Worm (Caenorhabditis elegans) whole organism, L2 larva: Measurements from ENCODE around the gene pgam-5.
A peak's percentile ranks its signal among the peaks of the same experiment; 100 is the strongest.

ENCODE experiments used
- C34F6.9 ChIP-seq: fragments of 150-350 bp; optimal IDR thresholded peaks from 2 replicates; lab custom pipeline; 2014; ENCODE audit warnings: missing biosample characterization, missing genetic modification characterization
- F13H6.1 ChIP-seq: sonication (generic microtip); optimal IDR thresholded peaks from 2 replicates; lab custom pipeline; 2016; ENCODE audit warnings: missing genetic modification characterization, missing compliant biosample characterization
- R02D3.7 ChIP-seq: fragments of 150-350 bp; optimal IDR thresholded peaks from 2 replicates; lab custom pipeline; 2014; ENCODE audit warnings: missing biosample characterization, missing genetic modification characterization
- Y55F3AM.14 ChIP-seq: fragments of 200-800 bp; sonication (Bioruptor generic); optimal IDR thresholded peaks from 2 replicates; lab custom pipeline; 2018; ENCODE audit warnings: mild to moderate bottlenecking, missing genetic modification characterization, missing compliant biosample characterization
- ZK546.5 ChIP-seq: sonication (generic microtip); optimal IDR thresholded peaks from 2 replicates; lab custom pipeline; 2017; ENCODE audit warnings: missing biosample characterization, missing genetic modification characterization
- alr-1 ChIP-seq: fragments of 150-350 bp; optimal IDR thresholded peaks from 2 replicates; lab custom pipeline; 2014; ENCODE audit warnings: missing biosample characterization, missing genetic modification characterization
- aly-2 ChIP-seq: fragments of 150-350 bp; optimal IDR thresholded peaks from 2 replicates; lab custom pipeline; 2014; ENCODE audit warnings: missing biosample characterization, missing genetic modification characterization
- ama-1 ChIP-seq: fragments of 150-350 bp; optimal IDR thresholded peaks from 2 replicates; lab custom pipeline; 2018; ENCODE audit warnings: inconsistent platforms
- blmp-1 ChIP-seq: sonication (generic microtip); optimal IDR thresholded peaks from 2 replicates; lab custom pipeline; 2017; ENCODE audit warnings: missing genetic modification characterization, mild to moderate bottlenecking, missing compliant biosample characterization, antibody characterized with exemption, moderate library complexity; ENCODE audit not compliant: insufficient read depth
- ceh-16 ChIP-seq: fragments of 150-350 bp; optimal IDR thresholded peaks from 2 replicates; lab custom pipeline; 2014; ENCODE audit warnings: missing biosample characterization, missing genetic modification characterization
- ceh-82 ChIP-seq: fragments of 150-350 bp; optimal IDR thresholded peaks from 2 replicates; lab custom pipeline; 2014; ENCODE audit warnings: missing biosample characterization, missing genetic modification characterization
- crh-2 ChIP-seq: sonication (generic microtip); optimal IDR thresholded peaks from 2 replicates; lab custom pipeline; 2017; ENCODE audit warnings: missing biosample characterization, missing genetic modification characterization
- dmd-4 ChIP-seq: sonication (generic microtip); optimal IDR thresholded peaks from 2 replicates; lab custom pipeline; 2017; ENCODE audit warnings: missing biosample characterization, missing genetic modification characterization
- egl-27 ChIP-seq: sonication (generic microtip); optimal IDR thresholded peaks from 3 replicates; lab custom pipeline; 2017; ENCODE audit warnings: missing biosample characterization, missing genetic modification reagents, missing genetic modification characterization
- elt-1 ChIP-seq: fragments of 150-350 bp; optimal IDR thresholded peaks from 2 replicates; lab custom pipeline; 2014; ENCODE audit warnings: missing biosample characterization, missing genetic modification characterization
- elt-3 ChIP-seq: sonication (generic microtip); optimal IDR thresholded peaks from 2 replicates; lab custom pipeline; 2017; ENCODE audit warnings: missing biosample characterization, missing genetic modification characterization
- fos-1 ChIP-seq: fragments of 150-350 bp; optimal IDR thresholded peaks from 2 replicates; lab custom pipeline; 2014; ENCODE audit warnings: missing biosample characterization, missing genetic modification characterization
- gmeb-1 ChIP-seq: fragments of 150-350 bp; optimal IDR thresholded peaks from 2 replicates; lab custom pipeline; 2014; ENCODE audit warnings: missing biosample characterization, missing genetic modification characterization
- lin-11 ChIP-seq: fragments of 150-350 bp; sonication (generic microtip); optimal IDR thresholded peaks from 2 replicates; lab custom pipeline; 2014; ENCODE audit warnings: missing biosample characterization, missing genetic modification characterization, inconsistent platforms, mixed read lengths
- lin-13 ChIP-seq: fragments of 150-350 bp; optimal IDR thresholded peaks from 2 replicates; lab custom pipeline; 2014; ENCODE audit warnings: missing biosample characterization, missing genetic modification reagents, missing genetic modification characterization
- lin-39 ChIP-seq: fragments of 150-350 bp; optimal IDR thresholded peaks from 2 replicates; lab custom pipeline; 2014; ENCODE audit warnings: missing biosample characterization, missing genetic modification reagents, missing genetic modification characterization
- lsy-2 ChIP-seq, 2 experiments: fragments of 150-350 bp in 1 of 2; sonication (generic microtip) in 1 of 2; optimal IDR thresholded peaks; 2 replicates each; lab custom pipeline; 2014 to 2017; ENCODE audit warnings: missing biosample characterization in 2 of 2, missing genetic modification characterization in 2 of 2
- mab-5 ChIP-seq: fragments of 150-350 bp; optimal IDR thresholded peaks from 2 replicates; lab custom pipeline; 2014; ENCODE audit warnings: missing biosample characterization, missing genetic modification characterization
- mbf-1 ChIP-seq: sonication (generic microtip); optimal IDR thresholded peaks from 2 replicates; lab custom pipeline; 2017; ENCODE audit warnings: missing biosample characterization, missing genetic modification characterization
- mdl-1 ChIP-seq, 2 experiments: fragments of 150-350 bp in 1 of 2; sonication (generic microtip) in 1 of 2; optimal IDR thresholded peaks; 2 replicates each; lab custom pipeline; 2017; ENCODE audit warnings: missing biosample characterization in 2 of 2, missing genetic modification characterization in 2 of 2
- nhr-10 ChIP-seq: sonication (generic microtip); optimal IDR thresholded peaks from 2 replicates; lab custom pipeline; 2017; ENCODE audit warnings: missing biosample characterization, missing genetic modification characterization
- nhr-11 ChIP-seq: fragments of 150-350 bp; optimal IDR thresholded peaks from 2 replicates; lab custom pipeline; 2014; ENCODE audit warnings: missing biosample characterization, missing genetic modification characterization
- nhr-12 ChIP-seq: fragments of 150-350 bp; optimal IDR thresholded peaks from 2 replicates; lab custom pipeline; 2014; ENCODE audit warnings: missing biosample characterization, missing genetic modification characterization
- nhr-129 ChIP-seq: fragments of 150-350 bp; optimal IDR thresholded peaks from 2 replicates; lab custom pipeline; 2014; ENCODE audit warnings: missing biosample characterization, missing genetic modification characterization
- nhr-21 ChIP-seq: fragments of 150-350 bp; optimal IDR thresholded peaks from 2 replicates; lab custom pipeline; 2014; ENCODE audit warnings: missing biosample characterization, missing genetic modification characterization
- nhr-23 ChIP-seq: fragments of 150-350 bp; optimal IDR thresholded peaks from 2 replicates; lab custom pipeline; 2014; ENCODE audit warnings: missing biosample characterization, missing genetic modification reagents, missing genetic modification characterization
- nhr-237 ChIP-seq: fragments of 150-350 bp; optimal IDR thresholded peaks from 2 replicates; lab custom pipeline; 2014; ENCODE audit warnings: missing biosample characterization, missing genetic modification characterization
- nhr-25 ChIP-seq: fragments of 150-350 bp; sonication (generic microtip); optimal IDR thresholded peaks from 3 replicates; lab custom pipeline; 2014; ENCODE audit warnings: missing biosample characterization, missing genetic modification characterization
- nhr-6 ChIP-seq: fragments of 150-350 bp; optimal IDR thresholded peaks from 2 replicates; lab custom pipeline; 2014; ENCODE audit warnings: missing biosample characterization, missing genetic modification characterization
- nhr-77 ChIP-seq: fragments of 150-350 bp; optimal IDR thresholded peaks from 2 replicates; lab custom pipeline; 2014; ENCODE audit warnings: missing biosample characterization, missing genetic modification characterization
- peb-1 ChIP-seq: fragments of 150-350 bp; optimal IDR thresholded peaks from 2 replicates; lab custom pipeline; 2014; ENCODE audit warnings: missing biosample characterization, missing genetic modification characterization
- sem-4 ChIP-seq: fragments of 150-350 bp; optimal IDR thresholded peaks from 2 replicates; lab custom pipeline; 2014; ENCODE audit warnings: missing biosample characterization, missing genetic modification reagents, missing genetic modification characterization
- skn-1 ChIP-seq: sonication (generic microtip); optimal IDR thresholded peaks from 2 replicates; lab custom pipeline; 2017; ENCODE audit warnings: missing biosample characterization, missing genetic modification characterization
- sma-3 ChIP-seq: sonication (generic microtip); optimal IDR thresholded peaks from 2 replicates; lab custom pipeline; 2016; ENCODE audit warnings: missing genetic modification reagents, missing genetic modification characterization, missing compliant biosample characterization
- sma-9 ChIP-seq, 2 experiments: fragments of 150-350 bp in 1 of 2; sonication (generic microtip) in 1 of 2; optimal IDR thresholded peaks; 2 replicates each; lab custom pipeline; 2014 to 2016; ENCODE audit warnings: missing genetic modification characterization in 2 of 2, mild to moderate bottlenecking in 1 of 2, missing biosample characterization in 1 of 2, missing compliant biosample characterization in 1 of 2, missing genetic modification reagents in 1 of 2, moderate library complexity in 1 of 2
- snpc-4 ChIP-seq: fragments of 150-350 bp; optimal IDR thresholded peaks from 2 replicates; lab custom pipeline; 2014; ENCODE audit warnings: missing biosample characterization, missing genetic modification characterization
- unc-39 ChIP-seq: fragments of 150-350 bp; optimal IDR thresholded peaks from 2 replicates; lab custom pipeline; 2014; ENCODE audit warnings: missing biosample characterization, missing genetic modification characterization
- unc-55 ChIP-seq: fragments of 150-350 bp; sonication (generic microtip); optimal IDR thresholded peaks from 3 replicates; lab custom pipeline; 2014; ENCODE audit warnings: missing biosample characterization, missing genetic modification reagents, missing genetic modification characterization
- unc-62 ChIP-seq: fragments of 150-350 bp; optimal IDR thresholded peaks from 2 replicates; lab custom pipeline; 2014; ENCODE audit warnings: missing biosample characterization, missing genetic modification reagents, missing genetic modification characterization
- zag-1 ChIP-seq: fragments of 150-350 bp; optimal IDR thresholded peaks from 2 replicates; lab custom pipeline; 2014; ENCODE audit warnings: missing biosample characterization, missing genetic modification characterization
- ztf-1 ChIP-seq: fragments of 200-800 bp; sonication (Bioruptor generic); conservative IDR thresholded peaks from 2 replicates; pipeline ENCODE4 v1.3.6; 2022; ENCODE audit warnings: missing genetic modification characterization, missing compliant biosample characterization
- ztf-11 ChIP-seq: sonication (generic microtip); optimal IDR thresholded peaks from 2 replicates; lab custom pipeline; 2017; ENCODE audit warnings: missing biosample characterization, missing genetic modification characterization
- ztf-4 ChIP-seq: fragments of 150-350 bp; optimal IDR thresholded peaks from 2 replicates; lab custom pipeline; 2014; ENCODE audit warnings: missing biosample characterization, missing genetic modification characterization

pgam-5 gene

ce11 chrII:7557981-7558380 is 40.6 kb downstream of the pgam-5 start:
- no peak for TF ChIP-seq sem-4 (tag; lab: Kevin White, UChicago)
- peak; percentile 2 for TF ChIP-seq fos-1 (tag; lab: Kevin White, UChicago)
- TF ChIP-seq nhr-25 (tag; lab: Kevin White, UChicago) = peak; percentile 6

ce11 chrII:7555454-7555853 is 43.1 kb downstream of the pgam-5 start, which contains the start of gene ZK1290.14:
ZK1290.14 (minus strand) TSS chrII:7555592.
- no peak for TF ChIP-seq gmeb-1 (tag; lab: Kevin White, UChicago)
- no peak for TF ChIP-seq nhr-12
- TF ChIP-seq sem-4 (tag; lab: Kevin White, UChicago) = peak; percentile 51
- no peak for TF ChIP-seq ztf-4 (tag; lab: Kevin White, UChicago)
- TF ChIP-seq zag-1 (tag; lab: Kevin White, UChicago) = no peak
- TF ChIP-seq elt-1 (tag; lab: Kevin White, UChicago) = no peak

- peak; percentile 16 for TF ChIP-seq nhr-21 (tag; lab: Kevin White, UChicago)
- TF ChIP-seq ceh-82 (tag; lab: Kevin White, UChicago) = no peak
- TF ChIP-seq R02D3.7 (tag; lab: Kevin White, UChicago) = no peak
- TF ChIP-seq fos-1 (tag; lab: Kevin White, UChicago) = peak; percentile 91
- peak; percentile 21 for TF ChIP-seq nhr-129 (tag; lab: Kevin White, UChicago)
- peak; percentile 3 for TF ChIP-seq egl-27
- no peak for TF ChIP-seq mab-5 (tag; lab: Kevin White, UChicago)
- TF ChIP-seq blmp-1 (tag; lab: Kevin White, UChicago) = no peak
- no peak for TF ChIP-seq nhr-6 (tag; lab: Kevin White, UChicago)
- TF ChIP-seq nhr-11 (tag; lab: Kevin White, UChicago) = no peak
- TF ChIP-seq ztf-11 (tag; lab: Kevin White, UChicago) = no peak
- TF ChIP-seq elt-3 (tag; lab: Kevin White, UChicago) = no peak
- peak; percentile 14 for TF ChIP-seq nhr-25 (tag; lab: Kevin White, UChicago)
- peak; percentile 50 for TF ChIP-seq gmeb-1 (tag; lab: Kevin White, UChicago)
- no peak for TF ChIP-seq aly-2 (tag; lab: Kevin White, UChicago)
- no peak for TF ChIP-seq lin-11 (tag; lab: Kevin White, UChicago)
- TF ChIP-seq C34F6.9 (tag; lab: Kevin White, UChicago) = no peak
- TF ChIP-seq ama-1 = no peak
- TF ChIP-seq snpc-4 (tag; lab: Kevin White, UChicago) = no peak
- TF ChIP-seq ztf-1 = no peak
- no peak for TF ChIP-seq nhr-12
- TF ChIP-seq peb-1 (tag; lab: Kevin White, UChicago) = no peak
- TF ChIP-seq zag-1 (tag; lab: Kevin White, UChicago) = no peak
- TF ChIP-seq lin-13 (GFP tag; lab: Kevin White, UChicago) = no peak
- TF ChIP-seq Y55F3AM.14 (GFP tag; lab: Kevin White, UChicago) = peak; percentile 6
- TF ChIP-seq elt-1 (tag; lab: Kevin White, UChicago) = no peak
- no peak for TF ChIP-seq unc-62 (GFP tag; lab: Kevin White, UChicago)
- peak; percentile 82 for TF ChIP-seq sma-3 (GFP tag; lab: Kevin White, UChicago)
- TF ChIP-seq crh-2 (tag; lab: Kevin White, UChicago) = peak; percentile 71
- no peak for TF ChIP-seq nhr-23 (tag; lab: Kevin White, UChicago)
- TF ChIP-seq sma-9 (GFP tag; optimal IDR thresholded peaks at IDR 0.05; lab: Kevin White, UChicago) = peak; percentile 88
- TF ChIP-seq sma-9 (tag; optimal IDR thresholded peaks at IDR 0.05; lab: Kevin White, UChicago) = no peak
- TF ChIP-seq alr-1 (tag; lab: Kevin White, UChicago) = no peak
- no peak for TF ChIP-seq lin-39
- no peak for TF ChIP-seq ceh-16 (tag; lab: Kevin White, UChicago)
- TF ChIP-seq lsy-2 (tag; optimal IDR thresholded peaks at IDR 0.05; lab: Kevin White, UChicago) = peak in 1 of 2 experiments; percentile 6
- no peak for TF ChIP-seq nhr-10
- TF ChIP-seq mdl-1 (tag; optimal IDR thresholded peaks at IDR 0.05; lab: Kevin White, UChicago) = no peak
- TF ChIP-seq unc-55 (GFP tag; lab: Kevin White, UChicago) = no peak
- TF ChIP-seq ztf-4 (tag; lab: Kevin White, UChicago) = no peak
- TF ChIP-seq skn-1 (tag; lab: Kevin White, UChicago) = no peak
- no peak for TF ChIP-seq dmd-4 (tag; lab: Kevin White, UChicago)
- TF ChIP-seq F13H6.1 (tag; lab: Kevin White, UChicago) = peak; percentile 60
- no peak for TF ChIP-seq mbf-1
- TF ChIP-seq ZK546.5 (tag; lab: Kevin White, UChicago) = no peak
- TF ChIP-seq nhr-237 (tag; lab: Kevin White, UChicago) = no peak
- no peak for TF ChIP-seq nhr-77 (tag; lab: Kevin White, UChicago)
- TF ChIP-seq unc-39 (tag; lab: Kevin White, UChicago) = no peak
- no peak for TF ChIP-seq sem-4 (tag; lab: Kevin White, UChicago)
Measured at ce11 chrII:7554716-7555247, 43.8 kb downstream of the pgam-5 start.
